Worm (Caenorhabditis elegans) whole organism, mixed stage, embryonic: ENCODE results near the gene B0334.13.

Source experiments
- M03D4.4 ChIP-seq: sonication (generic microtip); optimal IDR thresholded peaks from 2 replicates; lab custom pipeline; 2017; ENCODE audit warnings: mild to moderate bottlenecking, missing genetic modification characterization, missing compliant biosample characterization
- bed-3 ChIP-seq: fragments of 200-800 bp; sonication (Bioruptor generic); optimal IDR thresholded peaks from 3 replicates; lab custom pipeline; 2018; ENCODE audit warnings: mild to moderate bottlenecking, missing genetic modification characterization, moderate library complexity, missing compliant biosample characterization
- blmp-1 ChIP-seq: fragments of 150-350 bp; optimal IDR thresholded peaks from 2 replicates; lab custom pipeline; 2014; ENCODE audit warnings: missing biosample characterization, missing genetic modification characterization
- ceh-39 ChIP-seq: fragments of 150-350 bp; optimal IDR thresholded peaks from 2 replicates; lab custom pipeline; 2014; ENCODE audit warnings: missing biosample characterization, missing genetic modification characterization
- ceh-43 ChIP-seq: fragments of 200-800 bp; sonication (Bioruptor generic); optimal IDR thresholded peaks from 2 replicates; lab custom pipeline; 2018; ENCODE audit warnings: mild to moderate bottlenecking, missing genetic modification characterization, moderate library complexity, missing compliant biosample characterization
- ceh-83 ChIP-seq: fragments of 200-800 bp; sonication (Bioruptor generic); optimal IDR thresholded peaks from 2 replicates; lab custom pipeline; 2018; ENCODE audit warnings: mild to moderate bottlenecking, missing genetic modification characterization, missing compliant biosample characterization
- ces-1 ChIP-seq: fragments of 150-350 bp; optimal IDR thresholded peaks from 2 replicates; lab custom pipeline; 2014; ENCODE audit warnings: missing biosample characterization, missing genetic modification reagents, missing genetic modification characterization
- cnd-1 ChIP-seq: fragments of 200-800 bp; sonication (Bioruptor generic); optimal IDR thresholded peaks from 2 replicates; lab custom pipeline; 2018; ENCODE audit warnings: mild to moderate bottlenecking, missing genetic modification characterization, missing compliant biosample characterization
- drap-1 ChIP-seq: fragments of 200-800 bp; sonication (Bioruptor generic); optimal IDR thresholded peaks from 3 replicates; lab custom pipeline; 2018; ENCODE audit warnings: mild to moderate bottlenecking, missing genetic modification characterization, missing compliant biosample characterization
- elt-1 ChIP-seq: sonication (generic microtip); optimal IDR thresholded peaks from 2 replicates; lab custom pipeline; 2017; ENCODE audit warnings: missing genetic modification characterization, mild to moderate bottlenecking, missing compliant biosample characterization, antibody characterized with exemption, moderate library complexity, borderline replicate concordance; ENCODE audit not compliant: insufficient read depth
- elt-3 ChIP-seq: fragments of 150-350 bp; optimal IDR thresholded peaks from 2 replicates; lab custom pipeline; 2014; ENCODE audit warnings: missing biosample characterization, missing genetic modification characterization
- flh-1 ChIP-seq: fragments of 200-800 bp; sonication (Bioruptor generic); optimal IDR thresholded peaks from 2 replicates; lab custom pipeline; 2018; ENCODE audit warnings: mild to moderate bottlenecking, missing genetic modification characterization, moderate library complexity, missing compliant biosample characterization
- ham-2 ChIP-seq: fragments of 200-800 bp; sonication (Bioruptor generic); optimal IDR thresholded peaks from 2 replicates; lab custom pipeline; 2018; ENCODE audit warnings: mild to moderate bottlenecking, missing genetic modification characterization, missing compliant biosample characterization
- hlh-1 ChIP-seq: fragments of 150-350 bp; optimal IDR thresholded peaks from 2 replicates; lab custom pipeline; 2014; ENCODE audit warnings: missing biosample characterization, missing genetic modification reagents, missing genetic modification characterization
- lin-13 ChIP-seq: fragments of 150-350 bp; optimal IDR thresholded peaks from 2 replicates; lab custom pipeline; 2014; ENCODE audit warnings: missing biosample characterization, missing genetic modification characterization
- lin-32 ChIP-seq: fragments of 200-800 bp; sonication (Bioruptor generic); optimal IDR thresholded peaks from 2 replicates; lab custom pipeline; 2018; ENCODE audit warnings: mild to moderate bottlenecking, missing genetic modification characterization, missing compliant biosample characterization
- lsy-2 ChIP-seq: fragments of 150-350 bp; optimal IDR thresholded peaks from 2 replicates; lab custom pipeline; 2014; ENCODE audit warnings: missing biosample characterization, missing genetic modification characterization
- mab-5 ChIP-seq: fragments of 150-350 bp; optimal IDR thresholded peaks from 2 replicates; lab custom pipeline; 2014; ENCODE audit warnings: missing biosample characterization, missing genetic modification characterization
- mep-1 ChIP-seq: fragments of 150-350 bp; optimal IDR thresholded peaks from 2 replicates; lab custom pipeline; 2017; ENCODE audit warnings: missing biosample characterization, missing genetic modification reagents, missing genetic modification characterization, inconsistent platforms
- mls-2 ChIP-seq: sonication (generic microtip); optimal IDR thresholded peaks from 2 replicates; lab custom pipeline; 2016; ENCODE audit warnings: mild to moderate bottlenecking, missing genetic modification characterization, moderate library complexity, missing compliant biosample characterization
- nhr-12 ChIP-seq: fragments of 150-350 bp; optimal IDR thresholded peaks from 2 replicates; lab custom pipeline; 2014; ENCODE audit warnings: missing biosample characterization, missing genetic modification characterization
- nhr-2 ChIP-seq: fragments of 150-350 bp; optimal IDR thresholded peaks from 2 replicates; lab custom pipeline; 2014; ENCODE audit warnings: missing biosample characterization, missing genetic modification characterization
- nhr-237 ChIP-seq: fragments of 150-350 bp; optimal IDR thresholded peaks from 2 replicates; lab custom pipeline; 2014; ENCODE audit warnings: missing biosample characterization, missing genetic modification characterization
- nhr-28 ChIP-seq: fragments of 150-350 bp; optimal IDR thresholded peaks from 2 replicates; lab custom pipeline; 2014; ENCODE audit warnings: missing biosample characterization, missing genetic modification characterization
- nhr-76 ChIP-seq: sonication (generic microtip); optimal IDR thresholded peaks from 2 replicates; lab custom pipeline; 2017; ENCODE audit warnings: missing biosample characterization, missing genetic modification characterization
- pha-4 ChIP-seq: fragments of 150-350 bp; optimal IDR thresholded peaks from 2 replicates; lab custom pipeline; 2018; ENCODE audit warnings: missing biosample characterization, missing genetic modification reagents, missing genetic modification characterization
- sem-2 ChIP-seq: fragments of 200-800 bp; sonication (Bioruptor generic); optimal IDR thresholded peaks from 2 replicates; lab custom pipeline; 2018; ENCODE audit warnings: mild to moderate bottlenecking, missing genetic modification characterization, missing compliant biosample characterization
- snpc-4 ChIP-seq: fragments of 150-350 bp; optimal IDR thresholded peaks from 2 replicates; lab custom pipeline; 2014; ENCODE audit warnings: missing biosample characterization, missing genetic modification characterization
- sptf-1 ChIP-seq: sonication (generic microtip); optimal IDR thresholded peaks from 2 replicates; lab custom pipeline; 2017; ENCODE audit warnings: mild to moderate bottlenecking, missing genetic modification characterization, moderate library complexity, missing compliant biosample characterization
- tbx-8 ChIP-seq: fragments of 200-800 bp; sonication (Bioruptor generic); optimal IDR thresholded peaks from 2 replicates; lab custom pipeline; 2018; ENCODE audit warnings: mild to moderate bottlenecking, missing genetic modification characterization, moderate library complexity, missing compliant biosample characterization
- unc-120 ChIP-seq: sonication (generic microtip); optimal IDR thresholded peaks from 2 replicates; lab custom pipeline; 2017; ENCODE audit warnings: missing genetic modification characterization, missing compliant biosample characterization; ENCODE audit not compliant: poor library complexity, severe bottlenecking
- unc-39 ChIP-seq: fragments of 150-350 bp; optimal IDR thresholded peaks from 2 replicates; lab custom pipeline; 2014; ENCODE audit warnings: missing biosample characterization, missing genetic modification characterization
- unc-62 ChIP-seq: fragments of 150-350 bp; optimal IDR thresholded peaks from 2 replicates; lab custom pipeline; 2014; ENCODE audit warnings: missing biosample characterization, missing genetic modification reagents, missing genetic modification characterization
- zip-8 ChIP-seq: fragments of 150-350 bp; optimal IDR thresholded peaks from 2 replicates; lab custom pipeline; 2014; ENCODE audit warnings: missing biosample characterization, missing genetic modification characterization
- ztf-11 ChIP-seq: fragments of 150-350 bp; optimal IDR thresholded peaks from 2 replicates; lab custom pipeline; 2014; ENCODE audit warnings: missing biosample characterization, missing genetic modification characterization

Gene B0334.13

DNA sequence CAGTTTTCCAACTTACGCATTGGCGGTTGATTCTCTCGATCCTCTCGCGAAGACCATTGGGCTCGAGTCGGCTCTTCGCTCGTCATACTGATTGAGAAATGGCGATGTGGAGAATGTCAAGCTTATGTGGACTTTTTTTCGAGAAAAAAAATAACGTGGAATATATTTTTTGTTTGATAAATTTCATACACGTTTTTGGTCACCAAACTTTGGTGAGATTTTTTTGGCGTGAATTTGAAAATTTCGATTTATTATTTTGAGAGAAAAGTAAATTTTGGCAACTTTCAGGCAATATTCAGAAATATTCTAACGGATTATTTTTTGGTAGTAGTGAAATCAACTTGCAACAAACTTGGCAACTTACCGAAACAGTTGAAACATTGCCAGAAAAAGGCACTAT is 9.0 kb upstream of the B0334.13 start, which contains the start of gene W02B12.12:
W02B12.12 (minus strand) TSS at position 101 of the 400 bp plus-strand sequence.
- TF ChIP-seq ztf-11 (tag; lab: Kevin White, UChicago) = no peak

DNA sequence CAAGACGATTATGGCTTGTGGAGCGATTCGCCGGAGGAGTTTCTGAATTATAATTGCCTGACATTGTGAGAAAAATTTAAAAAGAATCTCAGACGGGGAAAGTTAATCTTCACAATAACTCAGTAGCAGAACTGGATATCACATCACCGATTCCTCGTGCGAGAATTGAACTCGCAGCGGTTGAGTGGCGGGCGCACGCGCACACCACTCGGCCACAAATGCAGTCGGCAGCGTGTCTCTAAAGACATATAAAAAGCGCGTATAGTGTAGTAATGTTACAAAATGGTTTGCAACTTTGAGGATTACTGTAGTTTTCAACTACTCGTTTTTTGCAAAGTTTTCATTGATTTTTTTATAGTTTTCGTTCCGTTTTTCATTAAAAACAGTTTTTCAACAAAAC is 3.5 kb upstream of the B0334.13 start:
- TF ChIP-seq blmp-1 (no peak), elt-3 (no peak), elt-1 (tag; lab: Kevin White, UChicago) (no peak), unc-120 (peak; percentile 94), drap-1 (GFP tag; lab: Kevin White, UChicago) (peak; percentile 98), mls-2 (tag; lab: Kevin White, UChicago) (peak; percentile 99), lin-13 (tag; lab: Kevin White, UChicago) (peak; percentile 81), flh-1 (GFP tag; lab: Kevin White, UChicago) (peak; percentile 96), nhr-237 (tag; lab: Kevin White, UChicago) (no peak), bed-3 (peak; percentile 92), nhr-2 (tag; lab: Kevin White, UChicago) (no peak), ceh-39 (no peak), ceh-83 (GFP tag; lab: Kevin White, UChicago) (peak; percentile 99), nhr-28 (tag; lab: Kevin White, UChicago) (peak; percentile 48), M03D4.4 (tag; lab: Kevin White, UChicago) (peak; percentile 97), unc-62 (GFP tag; lab: Kevin White, UChicago) (peak; percentile 74), mab-5 (tag; lab: Kevin White, UChicago) (no peak), hlh-1 (no peak), zip-8 (tag; lab: Kevin White, UChicago) (no peak), pha-4 (tag; lab: Kevin White, UChicago) (peak; percentile 66), mep-1 (peak; percentile 80), unc-39 (tag; lab: Kevin White, UChicago) (no peak), ham-2 (GFP tag; lab: Kevin White, UChicago) (peak; percentile 95), ces-1 (GFP tag; lab: Kevin White, UChicago) (no peak), snpc-4 (no peak), nhr-12 (tag; lab: Kevin White, UChicago) (no peak), cnd-1 (peak; percentile 98), sem-2 (GFP tag; lab: Kevin White, UChicago) (peak; percentile 94), lsy-2 (tag; lab: Kevin White, UChicago) (peak; percentile 84), nhr-76 (tag; lab: Kevin White, UChicago) (no peak), tbx-8 (GFP tag; lab: Kevin White, UChicago) (peak; percentile 93), sptf-1 (tag; lab: Kevin White, UChicago) (peak; percentile 100), ztf-11 (tag; lab: Kevin White, UChicago) (peak; percentile 58), lin-32 (peak; percentile 96), ceh-43 (peak; percentile 93)
- TF ChIP-seq, all 35 proteins: peak for 21

DNA sequence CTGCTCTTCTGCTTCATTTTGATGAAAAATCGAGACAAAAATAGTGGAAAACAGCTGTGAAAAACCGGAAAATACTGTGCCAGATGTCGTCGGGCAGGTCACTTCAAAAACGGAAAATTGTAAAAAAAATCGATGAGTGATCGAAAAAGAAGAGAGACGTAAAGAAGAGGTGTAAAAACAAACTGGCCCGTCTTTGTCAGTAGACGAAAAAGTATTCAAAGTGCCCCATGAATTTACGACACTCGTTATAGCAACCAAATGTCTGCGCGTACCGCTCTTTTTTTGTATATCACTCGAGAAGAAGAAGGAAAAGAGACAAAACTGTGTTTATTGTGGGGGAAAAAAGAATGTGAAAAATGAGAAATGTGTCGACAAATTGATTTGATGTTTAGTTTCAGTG is 2.9 kb upstream of the B0334.13 start, which contains the start of gene twk-5:
twk-5 (minus strand) TSS at position 101 of the 400 bp plus-strand sequence.
- no peak for TF ChIP-seq mep-1
- no peak for TF ChIP-seq cnd-1
- no peak for TF ChIP-seq tbx-8 (GFP tag; lab: Kevin White, UChicago)
- no peak for TF ChIP-seq drap-1 (GFP tag; lab: Kevin White, UChicago)
- no peak for TF ChIP-seq ceh-43
- no peak for TF ChIP-seq elt-1 (tag; lab: Kevin White, UChicago)
- TF ChIP-seq sptf-1 (tag; lab: Kevin White, UChicago) = no peak
- no peak for TF ChIP-seq unc-120
- no peak for TF ChIP-seq ceh-39

DNA sequence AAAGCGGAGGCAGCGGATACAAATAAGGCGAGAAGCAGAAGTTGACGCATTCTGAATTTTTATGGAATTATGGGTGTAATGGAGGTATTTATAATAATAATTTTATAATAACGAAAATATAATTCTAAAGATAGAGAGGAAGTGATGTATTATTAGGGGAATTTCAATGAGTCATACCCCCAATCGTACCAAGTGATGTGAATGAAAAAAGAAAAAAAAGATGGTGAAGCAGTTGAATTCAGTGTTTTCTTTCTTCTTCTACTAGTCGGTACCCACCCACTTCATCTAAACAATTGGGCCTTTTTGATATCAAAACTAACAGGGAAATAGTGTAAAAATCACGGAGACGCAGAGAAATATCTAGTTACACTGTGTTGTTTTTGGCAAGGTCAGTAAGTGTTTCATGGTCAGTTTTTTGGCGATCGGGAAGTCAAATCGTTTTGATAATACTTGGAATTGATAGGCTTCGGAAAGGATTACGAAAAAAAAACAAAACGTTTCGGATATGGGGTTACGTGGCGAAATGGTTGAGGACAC is 1.3 kb upstream of the B0334.13 start, which contains the start of gene ttr-18:
ttr-18 (minus strand) TSS at position 51 of the 537 bp plus-strand sequence.
- TF ChIP-seq tbx-8 (GFP tag; lab: Kevin White, UChicago) = no peak
- no peak for TF ChIP-seq ceh-83 (GFP tag; lab: Kevin White, UChicago)
- TF ChIP-seq ceh-43 = no peak
- no peak for TF ChIP-seq mep-1
- no peak for TF ChIP-seq sem-2 (GFP tag; lab: Kevin White, UChicago)
- no peak for TF ChIP-seq elt-1 (tag; lab: Kevin White, UChicago)
- TF ChIP-seq sptf-1 (tag; lab: Kevin White, UChicago) = no peak
